Fruit fly (Drosophila melanogaster): ENCODE data around the gene CG16952.
A peak's percentile ranks its signal among the peaks of the same experiment; 100 is the strongest.

CG16952 gene

dm6 chrX:15869843-15870242 is at the start of gene CG16952 (continued):
- no peak for TF ChIP-seq wek (GFP tag; optimal IDR thresholded peaks at IDR 0.05)
- no peak for TF ChIP-seq repo (GFP tag; optimal IDR thresholded peaks at IDR 0.05)
- TF ChIP-seq hb (GFP tag; IDR thresholded peaks at IDR 0.05; ENCODE audit: partially characterized antibody) = peak; percentile 92
- no peak for TF ChIP-seq lilli (GFP tag; optimal IDR thresholded peaks at IDR 0.05)
- TF ChIP-seq h (optimal IDR thresholded peaks at IDR 0.05) = no peak
- no peak for TF ChIP-seq ro (GFP tag; IDR thresholded peaks at IDR 0.05)
- TF ChIP-seq her (GFP tag; optimal IDR thresholded peaks at IDR 0.05) = no peak
- no peak for TF ChIP-seq z (GFP tag; IDR thresholded peaks at IDR 0.05)
- TF ChIP-seq insv (GFP tag; optimal IDR thresholded peaks at IDR 0.05) = no peak
- no peak for TF ChIP-seq Hand (GFP tag; optimal IDR thresholded peaks at IDR 0.05)
- TF ChIP-seq Awh (GFP tag; IDR thresholded peaks at IDR 0.05) = no peak
- TF ChIP-seq CG9932 (GFP tag; IDR thresholded peaks at IDR 0.05) = peak; percentile 40; the same call in 1 of the 2 replicates
- TF ChIP-seq NC2β (GFP tag; optimal IDR thresholded peaks at IDR 0.05) = peak; percentile 14
- TF ChIP-seq CG13775 (GFP tag; optimal IDR thresholded peaks at IDR 0.05) = peak; percentile 11
- TF ChIP-seq CG31441 (GFP tag; IDR thresholded peaks at IDR 0.05) = no peak
- TF ChIP-seq knrl (GFP tag; IDR thresholded peaks at IDR 0.05; ENCODE audit: partially characterized antibody) = peak; percentile 85; the same call in 2 of the 3 replicates
- no peak for TF ChIP-seq Kr (GFP tag; optimal IDR thresholded peaks at IDR 0.05)
- TF ChIP-seq tgo (GFP tag; IDR thresholded peaks at IDR 0.05) = no peak
- no peak for TF ChIP-seq Camta (GFP tag; optimal IDR thresholded peaks at IDR 0.05)
- TF ChIP-seq CG10431 (GFP tag; optimal IDR thresholded peaks at IDR 0.05) = no peak
- no peak for TF ChIP-seq maf-S (GFP tag; optimal IDR thresholded peaks at IDR 0.05)
- no peak for TF ChIP-seq Nf-YB (GFP tag; optimal IDR thresholded peaks at IDR 0.05)
- no peak for TF ChIP-seq pnt (GFP tag; optimal IDR thresholded peaks at IDR 0.05)
- peak; percentile 92 for TF ChIP-seq vnd (GFP tag; IDR thresholded peaks at IDR 0.05; ENCODE audit: partially characterized antibody)
- no peak for TF ChIP-seq B-H2 (GFP tag; optimal IDR thresholded peaks at IDR 0.05)
- TF ChIP-seq Dll (GFP tag; IDR thresholded peaks at IDR 0.05; ENCODE audit: partially characterized antibody) = peak; percentile 94
- TF ChIP-seq E2f1 (GFP tag; IDR thresholded peaks at IDR 0.05) = no peak
- no peak for TF ChIP-seq Asciz (GFP tag; optimal IDR thresholded peaks at IDR 0.05)
- TF ChIP-seq CG9437 (GFP tag; optimal IDR thresholded peaks at IDR 0.05) = no peak
- TF ChIP-seq CG4404 (GFP tag; IDR thresholded peaks at IDR 0.05) = no peak
- no peak for TF ChIP-seq CG6689 (GFP tag; IDR thresholded peaks at IDR 0.05)
- no peak for TF ChIP-seq CG30403 (GFP tag; optimal IDR thresholded peaks at IDR 0.05)
- TF ChIP-seq sens (GFP tag) = peak; percentile 64
- no peak for TF ChIP-seq CG8089 (GFP tag; optimal IDR thresholded peaks at IDR 0.05)
- no peak for TF ChIP-seq PHDP (tag; optimal IDR thresholded peaks at IDR 0.05)
- no peak for TF ChIP-seq psq (GFP tag; optimal IDR thresholded peaks at IDR 0.05)
- TF ChIP-seq Hr39 (optimal IDR thresholded peaks at IDR 0.05) = no peak
- TF ChIP-seq br (optimal IDR thresholded peaks at IDR 0.05) = no peak
- TF ChIP-seq grau (tag; optimal IDR thresholded peaks at IDR 0.05) = no peak
- no peak for TF ChIP-seq vvl (GFP tag; IDR thresholded peaks at IDR 0.05)
- peak; percentile 9 for TF ChIP-seq gem (tag; optimal IDR thresholded peaks at IDR 0.05)
- no peak for TF ChIP-seq Vsx1 (GFP tag; optimal IDR thresholded peaks at IDR 0.05)
- no peak for TF ChIP-seq CG11093 (GFP tag; IDR thresholded peaks at IDR 0.05)
- TF ChIP-seq Chrac-16 (GFP tag; optimal IDR thresholded peaks at IDR 0.05) = no peak
- no peak for TF ChIP-seq Blimp-1 (GFP tag; optimal IDR thresholded peaks at IDR 0.05)
- peak; percentile 38; the same call in 1 of the 3 replicates for TF ChIP-seq CG17361 (GFP tag; IDR thresholded peaks at IDR 0.05)
- TF ChIP-seq CG8924 (tag; optimal IDR thresholded peaks at IDR 0.05) = peak; percentile 30
- TF ChIP-seq run (tag; optimal IDR thresholded peaks at IDR 0.05) = no peak
- no peak for TF ChIP-seq CG12744 (GFP tag; optimal IDR thresholded peaks at IDR 0.05)
- peak; percentile 31 for TF ChIP-seq CG17186 (GFP tag; optimal IDR thresholded peaks at IDR 0.05)
- TF ChIP-seq kah (GFP tag; optimal IDR thresholded peaks at IDR 0.05) = no peak
- TF ChIP-seq CG8944 (GFP tag; optimal IDR thresholded peaks at IDR 0.05) = no peak
- no peak for TF ChIP-seq Taf1 (GFP tag; IDR thresholded peaks at IDR 0.05)
- no peak for TF ChIP-seq otp (GFP tag; IDR thresholded peaks at IDR 0.05)

Data from whole organism, embryonic.